Fruit fly (Drosophila melanogaster) Kc167 (cell line): ENCODE data around the gene CG31835.

Experiments
- Myc ChIP-seq: fragments of >200 bp; optimal IDR thresholded peaks from 2 replicates; lab custom pipeline; 2017; ENCODE audit warnings: missing external identifiers
- Sin3A ChIP-seq: fragments of >200 bp; optimal IDR thresholded peaks from 2 replicates; lab custom pipeline; 2018; ENCODE audit warnings: missing external identifiers
- insv ChIP-seq: fragments of >200 bp; optimal IDR thresholded peaks from 3 replicates; lab custom pipeline; 2018; ENCODE audit warnings: missing external identifiers
- psq ChIP-seq: fragments of >200 bp; optimal IDR thresholded peaks from 2 replicates; lab custom pipeline; 2017; ENCODE audit warnings: missing external identifiers
- ttk ChIP-seq: sonication (Bioruptor generic); optimal IDR thresholded peaks from 2 replicates; lab custom pipeline; 2017; ENCODE audit warnings: missing external identifiers

- no peak for TF ChIP-seq insv
- no peak for TF ChIP-seq Sin3A
- no peak for TF ChIP-seq Myc
- no peak for TF ChIP-seq psq (lab: Kevin White, UChicago)
- no peak for TF ChIP-seq ttk
Measured at dm6 chr2L:14690285-14690684, 45.4 kb upstream of the CG31835 start.
